Worm (Caenorhabditis elegans) whole organism, dauer: ENCODE measurements around the gene D2007.1.

ENCODE experiments used
- unc-62 ChIP-seq: sonication (generic microtip); optimal IDR thresholded peaks from 2 replicates; lab custom pipeline; 2017; ENCODE audit warnings: missing biosample characterization, missing genetic modification reagents, missing genetic modification characterization

D2007.1 gene

ce11 chrIII:8136517-8137099 lies 18.7 kb upstream of the D2007.1 start:
- no peak for TF ChIP-seq unc-62 (GFP tag; lab: Kevin White, UChicago)

- TF ChIP-seq unc-62 (GFP tag; lab: Kevin White, UChicago): no peak
Observed at ce11 chrIII:8137777-8138176, 17.5 kb upstream of the D2007.1 start, which contains the start of gene hsp-12.2. Gene hsp-12.2, plus strand, starts transcription at chrIII:8138077.

- no peak for TF ChIP-seq unc-62 (GFP tag; lab: Kevin White, UChicago)
Observed at ce11 chrIII:8142217-8142616, 13.0 kb upstream of the D2007.1 start.

- no peak for TF ChIP-seq unc-62 (GFP tag; lab: Kevin White, UChicago)
Observed at ce11 chrIII:8144574-8145065, 10.6 kb upstream of the D2007.1 start, which contains the start of the genes C14B9.8 and mrpl-18. Gene C14B9.8, minus strand, starts transcription at chrIII:8144629. Gene mrpl-18, plus strand, starts transcription at chrIII:8145015.

- TF ChIP-seq unc-62 (GFP tag; lab: Kevin White, UChicago): no peak
Observed at ce11 chrIII:8145971-8146370, 9.3 kb upstream of the D2007.1 start.

- no peak for TF ChIP-seq unc-62 (GFP tag; lab: Kevin White, UChicago)
Observed at ce11 chrIII:8148751-8149150, 6.5 kb upstream of the D2007.1 start, which contains the start of gene D2007.2. Gene D2007.2, plus strand, starts transcription at chrIII:8148963.

ce11 chrIII:8154423-8154822 lies 843 bp upstream of the D2007.1 start:
- no peak for TF ChIP-seq unc-62 (GFP tag; lab: Kevin White, UChicago)

- no peak for TF ChIP-seq unc-62 (GFP tag; lab: Kevin White, UChicago)
Observed at ce11 chrIII:8158140-8158786, 3.0 kb downstream of the D2007.1 start, which contains the start of gene atg-13. Gene atg-13, minus strand, starts transcription at chrIII:8158190.

ce11 chrIII:8161238-8161637 lies 6.0 kb downstream of the D2007.1 start, which contains the start of gene inpp-5K:
Gene inpp-5K, minus strand, starts transcription at chrIII:8161338.
- TF ChIP-seq unc-62 (GFP tag; lab: Kevin White, UChicago): no peak

- TF ChIP-seq unc-62 (GFP tag; lab: Kevin White, UChicago): no peak
Observed at ce11 chrIII:8163283-8163682, 8.0 kb downstream of the D2007.1 start, which contains the start of gene bath-42. Gene bath-42, minus strand, starts transcription at chrIII:8163383.

- TF ChIP-seq unc-62 (GFP tag; lab: Kevin White, UChicago): no peak
Observed at ce11 chrIII:8163788-8164423, 8.6 kb downstream of the D2007.1 start, which contains the start of gene prp-8. Gene prp-8, plus strand, starts transcription at chrIII:8164373.

- no peak for TF ChIP-seq unc-62 (GFP tag; lab: Kevin White, UChicago)
Observed at ce11 chrIII:8164771-8165170, 9.5 kb downstream of the D2007.1 start.

ce11 chrIII:8172609-8173133 lies 17.4 kb downstream of the D2007.1 start:
- TF ChIP-seq unc-62 (GFP tag; lab: Kevin White, UChicago): no peak

ce11 chrIII:8175263-8175662 lies 20.0 kb downstream of the D2007.1 start:
- no peak for TF ChIP-seq unc-62 (GFP tag; lab: Kevin White, UChicago)

ce11 chrIII:8176265-8176664 lies 21.0 kb downstream of the D2007.1 start, which contains the start of gene C50C3.12:
Gene C50C3.12, plus strand, starts transcription at chrIII:8176565.
- no peak for TF ChIP-seq unc-62 (GFP tag; lab: Kevin White, UChicago)

- TF ChIP-seq unc-62 (GFP tag; lab: Kevin White, UChicago): no peak
Observed at ce11 chrIII:8178924-8179323, 23.7 kb downstream of the D2007.1 start, which contains the start of gene C50C3.5. Gene C50C3.5, plus strand, starts transcription at chrIII:8179224.
